Worm (Caenorhabditis elegans) whole organism, L4 larva: ENCODE data around the gene F45E10.2.

Source experiments
- D1046.2 ChIP-seq: fragments of 200-800 bp; sonication (Bioruptor generic); IDR thresholded peaks from 2 replicates; pipeline ENCODE4 v1.3.6; 2022; ENCODE audit warnings: missing genetic modification characterization, missing compliant biosample characterization
- F26F4.8 ChIP-seq: fragments of 200-800 bp; sonication (Bioruptor generic); conservative IDR thresholded peaks from 2 replicates; pipeline ENCODE4 v1.3.6; 2022; ENCODE audit warnings: missing genetic modification characterization, missing compliant biosample characterization
- F37D6.2 ChIP-seq: sonication (generic microtip); optimal IDR thresholded peaks from 2 replicates; lab custom pipeline; 2016; ENCODE audit warnings: mild to moderate bottlenecking, missing genetic modification characterization, missing compliant biosample characterization
- T20F7.1 ChIP-seq: fragments of 200-800 bp; sonication (Bioruptor generic); optimal IDR thresholded peaks from 2 replicates; lab custom pipeline; 2018; ENCODE audit warnings: mild to moderate bottlenecking, missing genetic modification characterization, missing compliant biosample characterization
- T26A8.4 ChIP-seq: fragments of 200-800 bp; sonication (Bioruptor generic); IDR thresholded peaks from 2 replicates; pipeline ENCODE4 v1.3.6; 2022; ENCODE audit warnings: missing genetic modification characterization, missing compliant biosample characterization
- Y105C5A.15 ChIP-seq: fragments of 200-800 bp; sonication (Bioruptor generic); IDR thresholded peaks from 2 replicates; pipeline ENCODE4 v1.3.6; 2022; ENCODE audit warnings: missing genetic modification characterization, missing compliant biosample characterization
- Y75B8A.6 ChIP-seq: fragments of 200-800 bp; sonication (Bioruptor generic); IDR thresholded peaks from 2 replicates; pipeline ENCODE4 v1.3.6; 2022; ENCODE audit warnings: missing genetic modification reagents, missing genetic modification characterization, missing compliant biosample characterization
- ZK546.5 ChIP-seq, 2 experiments: sonication (generic microtip); optimal IDR thresholded peaks; 2 replicates each; lab custom pipeline; 2017; ENCODE audit warnings: missing biosample characterization in 2 of 2, missing genetic modification characterization in 2 of 2
- aha-1 ChIP-seq: fragments of 150-350 bp; peaks from one replicate; lab custom pipeline; 2014; ENCODE audit warnings: missing biosample characterization, missing genetic modification characterization
- ama-1 ChIP-seq: fragments of 150-350 bp; optimal IDR thresholded peaks from 2 replicates; lab custom pipeline; 2014; ENCODE audit warnings: inconsistent platforms, mixed read lengths
- ceh-32 ChIP-seq: sonication (generic microtip); optimal IDR thresholded peaks from 2 replicates; lab custom pipeline; 2016; ENCODE audit warnings: mild to moderate bottlenecking, missing genetic modification characterization, missing compliant biosample characterization; ENCODE audit not compliant: poor library complexity
- ceh-82 ChIP-seq: sonication (generic microtip); optimal IDR thresholded peaks from 2 replicates; lab custom pipeline; 2017; ENCODE audit warnings: missing biosample characterization, missing genetic modification characterization
- cey-2 ChIP-seq: sonication (generic microtip); optimal IDR thresholded peaks from 3 replicates; lab custom pipeline; 2017; ENCODE audit warnings: missing genetic modification characterization, mild to moderate bottlenecking, missing compliant biosample characterization, antibody characterized with exemption, borderline replicate concordance; ENCODE audit not compliant: insufficient read depth
- ctbp-1 ChIP-seq: fragments of 200-800 bp; sonication (Bioruptor generic); IDR thresholded peaks from 2 replicates; pipeline ENCODE4 v1.3.6; 2022; ENCODE audit warnings: missing genetic modification reagents, missing genetic modification characterization, missing compliant biosample characterization
- daf-19 ChIP-seq: fragments of 200-800 bp; sonication (Bioruptor generic); conservative IDR thresholded peaks from 2 replicates; pipeline ENCODE4 v1.3.6; 2022; ENCODE audit warnings: missing genetic modification characterization, missing compliant biosample characterization
- dpl-1 ChIP-seq: fragments of 150-350 bp; optimal IDR thresholded peaks from 2 replicates; lab custom pipeline; 2014; ENCODE audit warnings: missing biosample characterization, missing genetic modification reagents, missing genetic modification characterization
- duxl-1 ChIP-seq: sonication (generic microtip); optimal IDR thresholded peaks from 2 replicates; lab custom pipeline; 2016; ENCODE audit warnings: mild to moderate bottlenecking, missing genetic modification characterization, moderate library complexity, missing compliant biosample characterization; ENCODE audit not compliant: poor library complexity
- egl-27 ChIP-seq: sonication (generic microtip); optimal IDR thresholded peaks from 3 replicates; lab custom pipeline; 2017; ENCODE audit warnings: missing biosample characterization, missing genetic modification reagents, missing genetic modification characterization
- egl-43 ChIP-seq: fragments of 200-800 bp; sonication (Bioruptor generic); IDR thresholded peaks from 2 replicates; pipeline ENCODE4 v1.3.6; 2022; ENCODE audit warnings: missing genetic modification reagents, missing genetic modification characterization, missing compliant biosample characterization
- fkh-10 ChIP-seq: fragments of 150-350 bp; optimal IDR thresholded peaks from 2 replicates; lab custom pipeline; 2014; ENCODE audit warnings: missing biosample characterization, missing genetic modification reagents, missing genetic modification characterization
- fos-1 ChIP-seq: fragments of 150-350 bp; optimal IDR thresholded peaks from 2 replicates; lab custom pipeline; 2014; ENCODE audit warnings: missing biosample characterization, missing genetic modification characterization
- jun-1 ChIP-seq: fragments of 150-350 bp; optimal IDR thresholded peaks from 2 replicates; lab custom pipeline; 2014; ENCODE audit warnings: missing biosample characterization, missing genetic modification reagents, missing genetic modification characterization
- lin-1 ChIP-seq: fragments of 200-800 bp; sonication (Bioruptor generic); IDR thresholded peaks from 2 replicates; pipeline ENCODE4 v1.3.6; 2022; ENCODE audit warnings: missing genetic modification reagents, missing genetic modification characterization, missing compliant biosample characterization
- lin-13 ChIP-seq: fragments of 150-350 bp; optimal IDR thresholded peaks from 2 replicates; lab custom pipeline; 2014; ENCODE audit warnings: missing biosample characterization, missing genetic modification reagents, missing genetic modification characterization
- lin-29 ChIP-seq: fragments of 200-800 bp; sonication (Bioruptor generic); IDR thresholded peaks from 2 replicates; pipeline ENCODE4 v1.3.6; 2022; ENCODE audit warnings: missing genetic modification reagents, missing genetic modification characterization, missing compliant biosample characterization
- lin-39 ChIP-seq: fragments of 150-350 bp; optimal IDR thresholded peaks from 2 replicates; lab custom pipeline; 2014; ENCODE audit warnings: missing biosample characterization, missing genetic modification reagents, missing genetic modification characterization
- lir-3 ChIP-seq: sonication (generic microtip); optimal IDR thresholded peaks from 2 replicates; lab custom pipeline; 2016; ENCODE audit warnings: mild to moderate bottlenecking, missing genetic modification characterization, missing compliant biosample characterization
- madf-5 ChIP-seq, 2 experiments: fragments of 200-800 bp; sonication (Bioruptor generic); IDR thresholded peaks; 2 replicates each; pipeline ENCODE4 v1.3.6; 2022; ENCODE audit warnings: missing compliant biosample characterization in 2 of 2, missing genetic modification characterization in 2 of 2
- madf-9 ChIP-seq: fragments of 200-800 bp; sonication (Bioruptor generic); conservative IDR thresholded peaks from 2 replicates; pipeline ENCODE4 v1.3.6; 2022; ENCODE audit warnings: missing genetic modification reagents, missing genetic modification characterization, missing compliant biosample characterization
- mdl-1 ChIP-seq, 2 experiments: fragments of 150-350 bp in 1 of 2; sonication (generic microtip) in 1 of 2; optimal IDR thresholded peaks; 2 replicates each; lab custom pipeline; 2014 to 2017; ENCODE audit warnings: missing biosample characterization in 2 of 2, missing genetic modification characterization in 2 of 2
- mdt-29 ChIP-seq: fragments of 200-800 bp; sonication (Bioruptor generic); IDR thresholded peaks from 2 replicates; pipeline ENCODE4 v1.3.6; 2022; ENCODE audit warnings: missing genetic modification reagents, missing genetic modification characterization, missing compliant biosample characterization
- mes-2 ChIP-seq: sonication (generic microtip); optimal IDR thresholded peaks from 2 replicates; lab custom pipeline; 2016; ENCODE audit warnings: missing genotype, mild to moderate bottlenecking, missing genetic modification characterization, missing compliant biosample characterization; ENCODE audit not compliant: poor library complexity, severe bottlenecking
- mxl-2 ChIP-seq: fragments of 200-800 bp; sonication (Bioruptor generic); conservative IDR thresholded peaks from 2 replicates; pipeline ENCODE4 v1.3.6; 2022; ENCODE audit warnings: missing genetic modification reagents, missing genetic modification characterization, missing compliant biosample characterization
- nhr-111 ChIP-seq: fragments of 200-800 bp; sonication (Bioruptor generic); optimal IDR thresholded peaks from 2 replicates; lab custom pipeline; 2018; ENCODE audit warnings: mild to moderate bottlenecking, missing genetic modification characterization, missing compliant biosample characterization
- nhr-237 ChIP-seq: sonication (generic microtip); optimal IDR thresholded peaks from 2 replicates; lab custom pipeline; 2017; ENCODE audit warnings: missing biosample characterization, missing genetic modification characterization
- nhr-28 ChIP-seq: fragments of 150-350 bp; optimal IDR thresholded peaks from 2 replicates; lab custom pipeline; 2014; ENCODE audit warnings: missing biosample characterization, missing genetic modification characterization
- nhr-41 ChIP-seq: fragments of 200-800 bp; sonication (Bioruptor generic); IDR thresholded peaks from 2 replicates; pipeline ENCODE4 v1.3.6; 2022; ENCODE audit warnings: missing genetic modification reagents, missing genetic modification characterization, missing compliant biosample characterization
- nhr-42 ChIP-seq: fragments of 200-800 bp; sonication (Bioruptor generic); IDR thresholded peaks from 2 replicates; pipeline ENCODE4 v1.3.6; 2022; ENCODE audit warnings: missing genetic modification characterization, missing compliant biosample characterization
- nhr-6 ChIP-seq: fragments of 150-350 bp; optimal IDR thresholded peaks from 2 replicates; lab custom pipeline; 2014; ENCODE audit warnings: missing biosample characterization, missing genetic modification characterization
- nhr-76 ChIP-seq: fragments of 150-350 bp; optimal IDR thresholded peaks from 2 replicates; lab custom pipeline; 2014; ENCODE audit warnings: missing biosample characterization, missing genetic modification characterization
- nhr-77 ChIP-seq: fragments of 150-350 bp; optimal IDR thresholded peaks from 2 replicates; lab custom pipeline; 2014; ENCODE audit warnings: missing biosample characterization, missing genetic modification characterization
- php-3 ChIP-seq: fragments of 200-800 bp; sonication (Bioruptor generic); IDR thresholded peaks from 2 replicates; pipeline ENCODE4 v1.3.6; 2022; ENCODE audit warnings: missing genetic modification reagents, missing genetic modification characterization, missing compliant biosample characterization
- snpc-1.2 ChIP-seq: fragments of 200-800 bp; sonication (Bioruptor generic); IDR thresholded peaks from 2 replicates; pipeline ENCODE4 v1.3.6; 2022; ENCODE audit warnings: missing genetic modification reagents, missing genetic modification characterization, missing compliant biosample characterization
- tra-1 ChIP-seq: fragments of 200-800 bp; sonication (Bioruptor generic); IDR thresholded peaks from 2 replicates; pipeline ENCODE4 v1.3.6; 2022; ENCODE audit warnings: missing genetic modification reagents, missing genetic modification characterization, missing compliant biosample characterization
- unc-130 ChIP-seq: sonication (generic microtip); optimal IDR thresholded peaks from 2 replicates; lab custom pipeline; 2016; ENCODE audit warnings: missing genetic modification reagents, missing genetic modification characterization, missing compliant biosample characterization
- vab-7 ChIP-seq: fragments of 200-800 bp; sonication (Bioruptor generic); IDR thresholded peaks from 2 replicates; pipeline ENCODE4 v1.3.6; 2022; ENCODE audit warnings: missing genetic modification reagents, missing genetic modification characterization, missing compliant biosample characterization
- zag-1 ChIP-seq: fragments of 150-350 bp; optimal IDR thresholded peaks from 2 replicates; lab custom pipeline; 2014; ENCODE audit warnings: missing biosample characterization, missing genetic modification characterization
- zfp-2 ChIP-seq: sonication (generic microtip); optimal IDR thresholded peaks from 2 replicates; lab custom pipeline; 2016; ENCODE audit warnings: mild to moderate bottlenecking, missing genetic modification characterization, missing compliant biosample characterization
- zfp-3 ChIP-seq: fragments of 200-800 bp; sonication (Bioruptor generic); conservative IDR thresholded peaks from 2 replicates; pipeline ENCODE4 v1.3.6; 2022; ENCODE audit warnings: missing genetic modification reagents, missing genetic modification characterization, missing compliant biosample characterization
- zip-11 ChIP-seq: fragments of 200-800 bp; sonication (Bioruptor generic); IDR thresholded peaks from 2 replicates; pipeline ENCODE4 v1.3.6; 2022; ENCODE audit warnings: missing genetic modification characterization, missing compliant biosample characterization

The F45E10.2 gene

ce11 chrII:11016835-11016883, 38.5 kb downstream of the F45E10.2 start, which contains the start of gene ram-2:
ram-2 (minus strand) TSS chrII:11016881.
- TF ChIP-seq zag-1 (tag; lab: Kevin White, UChicago) (no peak), ZK546.5 (tag; optimal IDR thresholded peaks at IDR 0.05; lab: Kevin White, UChicago) (no peak), ceh-82 (tag; lab: Kevin White, UChicago) (no peak), fos-1 (tag; lab: Kevin White, UChicago) (no peak), T26A8.4 (GFP tag; lab: Robert Waterston, UW) (no peak), Y75B8A.6 (GFP tag; lab: Robert Waterston, UW) (no peak), ctbp-1 (GFP tag; lab: Robert Waterston, UW) (no peak), mdl-1 (tag; optimal IDR thresholded peaks at IDR 0.05; lab: Kevin White, UChicago) (no peak), snpc-1.2 (no peak)

- TF ChIP-seq nhr-111 (GFP tag; lab: Kevin White, UChicago) (no peak), lin-29 (0 out of 2 replicates have a peak, but pooled peaks have one; percentile 7), ama-1 (peak; percentile 9), aha-1 (tag; lab: Kevin White, UChicago) (peak; percentile 95), lir-3 (no peak), php-3 (GFP tag; lab: Robert Waterston, UW) (no peak)
These were observed 38.7 kb downstream of the F45E10.2 start for ce11 chrII:11016435-11016834.

- no peak for TF ChIP-seq D1046.2 (GFP tag; lab: Robert Waterston, UW)
- TF ChIP-seq Y105C5A.15 (GFP tag; lab: Robert Waterston, UW), result no peak
- TF ChIP-seq nhr-41 (GFP tag; lab: Robert Waterston, UW), result no peak
- no peak for TF ChIP-seq nhr-76 (tag; lab: Kevin White, UChicago)
- no peak for TF ChIP-seq unc-130 (GFP tag; lab: Kevin White, UChicago)
- TF ChIP-seq zag-1 (tag; lab: Kevin White, UChicago), result no peak
- TF ChIP-seq T26A8.4 (GFP tag; lab: Robert Waterston, UW), result 0 out of 2 replicates have a peak, but pooled peaks have one; percentile 22
- TF ChIP-seq F37D6.2, result no peak
- no peak for TF ChIP-seq lin-13 (GFP tag; lab: Kevin White, UChicago)
- no peak for TF ChIP-seq ceh-82 (tag; lab: Kevin White, UChicago)
- TF ChIP-seq duxl-1 (tag; lab: Kevin White, UChicago), result no peak
- no peak for TF ChIP-seq fos-1 (tag; lab: Kevin White, UChicago)
- no peak for TF ChIP-seq F26F4.8 (GFP tag; lab: Robert Waterston, UW)
- no peak for TF ChIP-seq nhr-237 (tag; lab: Kevin White, UChicago)
- TF ChIP-seq lin-39 (tag; lab: Kevin White, UChicago), result no peak
- TF ChIP-seq T20F7.1 (GFP tag; lab: Kevin White, UChicago), result no peak
- no peak for TF ChIP-seq ceh-32 (tag; lab: Kevin White, UChicago)
- no peak for TF ChIP-seq jun-1 (tag; lab: Kevin White, UChicago)
- no peak for TF ChIP-seq zfp-2 (tag; lab: Kevin White, UChicago)
- no peak for TF ChIP-seq mes-2 (tag; lab: Kevin White, UChicago)
- no peak for TF ChIP-seq daf-19
- no peak for TF ChIP-seq mdt-29 (GFP tag; lab: Robert Waterston, UW)
- no peak for TF ChIP-seq madf-9 (GFP tag; lab: Robert Waterston, UW)
- no peak for TF ChIP-seq vab-7 (GFP tag; lab: Robert Waterston, UW)
- TF ChIP-seq tra-1 (GFP tag; lab: Robert Waterston, UW), result no peak
- peak; percentile 57; the same call in 1 of the 2 replicates for TF ChIP-seq egl-43
- TF ChIP-seq dpl-1 (GFP tag; lab: Kevin White, UChicago), result no peak
- no peak for TF ChIP-seq fkh-10 (GFP tag; lab: Kevin White, UChicago)
- no peak for TF ChIP-seq nhr-77 (tag; lab: Kevin White, UChicago)
- TF ChIP-seq zip-11 (GFP tag; lab: Robert Waterston, UW), result no peak
- TF ChIP-seq ama-1, result no peak
- no peak for TF ChIP-seq egl-27 (tag; lab: Kevin White, UChicago)
- TF ChIP-seq zfp-3 (GFP tag; lab: Robert Waterston, UW), result no peak
- TF ChIP-seq cey-2 (tag; lab: Kevin White, UChicago), result no peak
- TF ChIP-seq nhr-28 (tag; lab: Kevin White, UChicago), result no peak
- no peak for TF ChIP-seq nhr-6
- 0 out of 2 replicates have a peak, but pooled peaks have one; percentile 24 for TF ChIP-seq mxl-2
- no peak for TF ChIP-seq nhr-42 (GFP tag; lab: Robert Waterston, UW)
- no peak for TF ChIP-seq lin-1 (GFP tag; lab: Robert Waterston, UW)
- TF ChIP-seq aha-1 (tag; lab: Kevin White, UChicago), result peak; percentile 47
- TF ChIP-seq madf-5 (GFP tag; IDR thresholded peaks at IDR 0.05; lab: Robert Waterston, UW), result peak in 1 of 2 experiments; percentile 96; a peak in 2 of 4 replicates
These were observed 39.4 kb downstream of the F45E10.2 start for ce11 chrII:11015734-11016133.
